Fruit fly (Drosophila melanogaster): ENCODE results near the gene Hsp23.

DNA sequence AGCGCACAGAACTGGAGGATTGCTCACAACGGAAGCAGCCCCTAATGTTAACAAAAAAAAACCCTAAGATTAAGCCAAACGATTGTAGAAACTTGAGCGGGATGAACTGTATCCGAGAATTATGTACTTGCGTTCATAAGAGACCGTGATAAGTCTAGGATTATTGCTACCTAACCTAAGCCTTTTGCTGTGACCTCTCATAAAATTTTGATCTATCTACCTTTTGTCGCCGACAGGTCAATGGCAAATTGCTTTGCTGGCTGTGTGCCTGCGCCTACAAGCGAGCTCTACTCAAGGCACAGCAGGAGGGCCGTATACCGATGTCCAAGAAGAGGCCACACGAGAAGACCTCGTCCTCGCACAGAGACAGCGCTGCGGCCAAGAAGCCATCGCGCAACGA is 13.0 kb upstream of the Hsp23 start:
- TF ChIP-seq psq (optimal IDR thresholded peaks at IDR 0.05) (no peak), usp (GFP tag; optimal IDR thresholded peaks at IDR 0.05) (no peak), pan (optimal IDR thresholded peaks at IDR 0.05) (no peak), CG8478 (optimal IDR thresholded peaks at IDR 0.05) (no peak)
